Worm (Caenorhabditis elegans) whole organism, L4/young adult: ENCODE measurements around the gene Y75D11A.2.

ENCODE experiments used
- W03F9.2 ChIP-seq: fragments of 150-350 bp; optimal IDR thresholded peaks from 2 replicates; lab custom pipeline; 2014; ENCODE audit warnings: missing biosample characterization, missing genetic modification characterization
- him-1 ChIP-seq: sonication (generic microtip); optimal IDR thresholded peaks from 2 replicates; lab custom pipeline; 2016; ENCODE audit warnings: missing genotype, missing genetic modification reagents, missing genetic modification characterization, missing compliant biosample characterization

DNA sequence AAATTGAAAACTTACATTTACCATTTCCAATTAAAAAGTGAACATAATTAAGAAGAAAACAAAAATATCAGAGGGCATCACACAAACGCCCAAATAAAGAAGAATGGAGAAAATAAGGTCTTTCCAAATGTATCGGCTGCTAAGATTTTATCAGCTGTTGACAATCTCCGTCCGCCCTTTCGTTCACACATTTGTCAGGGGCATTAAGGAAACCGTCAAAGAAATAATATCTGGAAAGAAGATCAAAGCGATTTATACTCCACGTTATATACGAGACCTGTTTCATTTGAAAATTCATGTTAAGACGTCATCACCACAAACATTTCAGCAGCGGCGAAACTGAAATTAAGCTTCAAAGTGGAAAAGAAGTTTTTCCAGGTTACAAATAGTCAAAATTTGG, 30.1 kb upstream of the Y75D11A.2 start, which contains the start of gene fbxa-52:
- TF ChIP-seq him-1 (no peak), W03F9.2 (tag; lab: Kevin White, UChicago) (no peak)
